Worm (Caenorhabditis elegans) whole organism, early embryonic: ENCODE results near the gene F43C11.4.

Experiments used
- B0310.2 ChIP-seq: sonication (generic microtip); optimal IDR thresholded peaks from 2 replicates; lab custom pipeline; 2016; ENCODE audit warnings: mild to moderate bottlenecking, missing genetic modification characterization, missing compliant biosample characterization
- F13C5.2 ChIP-seq: sonication (generic microtip); optimal IDR thresholded peaks from 2 replicates; lab custom pipeline; 2017; ENCODE audit warnings: mild to moderate bottlenecking, missing genetic modification characterization, inconsistent platforms, missing compliant biosample characterization
- aly-1 ChIP-seq: sonication (generic microtip); optimal IDR thresholded peaks from 2 replicates; lab custom pipeline; 2016; ENCODE audit warnings: missing genetic modification characterization, missing compliant biosample characterization
- ama-1 ChIP-seq: fragments of 150-350 bp; optimal IDR thresholded peaks from 2 replicates; lab custom pipeline; 2014
- ceh-13 ChIP-seq: fragments of 200-800 bp; sonication (Bioruptor generic); optimal IDR thresholded peaks from 2 replicates; lab custom pipeline; 2018; ENCODE audit warnings: mild to moderate bottlenecking, missing genetic modification characterization, missing compliant biosample characterization
- ceh-36 ChIP-seq: sonication (generic microtip); optimal IDR thresholded peaks from 2 replicates; lab custom pipeline; 2016; ENCODE audit warnings: missing genetic modification characterization, inconsistent platforms, missing compliant biosample characterization
- ets-7 ChIP-seq: sonication (generic microtip); optimal IDR thresholded peaks from 2 replicates; lab custom pipeline; 2016; ENCODE audit warnings: missing genotype, missing genetic modification characterization, missing compliant biosample characterization
- flt-1 ChIP-seq: fragments of 200-800 bp; sonication (Bioruptor generic); IDR thresholded peaks from 2 replicates; pipeline ENCODE4 v1.3.6; 2022; ENCODE audit warnings: missing genetic modification characterization, missing compliant biosample characterization
- hmbx-1 ChIP-seq: sonication (generic microtip); optimal IDR thresholded peaks from 2 replicates; lab custom pipeline; 2016; ENCODE audit warnings: mild to moderate bottlenecking, missing genetic modification characterization, missing compliant biosample characterization
- hmg-4 ChIP-seq: fragments of 200-800 bp; sonication (Bioruptor generic); optimal IDR thresholded peaks from 2 replicates; lab custom pipeline; 2018; ENCODE audit warnings: mild to moderate bottlenecking, missing genetic modification characterization, missing compliant biosample characterization
- hnd-1 ChIP-seq: sonication (generic microtip); optimal IDR thresholded peaks from 2 replicates; lab custom pipeline; 2016; ENCODE audit warnings: missing genetic modification characterization, missing compliant biosample characterization
- pes-1 ChIP-seq: fragments of 200-800 bp; sonication (Bioruptor generic); IDR thresholded peaks from 2 replicates; pipeline ENCODE4 v1.3.6; 2022; ENCODE audit warnings: missing genetic modification reagents, missing genetic modification characterization, missing compliant biosample characterization
- scrt-1 ChIP-seq: fragments of 200-800 bp; sonication (Bioruptor generic); IDR thresholded peaks from 2 replicates; pipeline ENCODE4 v1.3.6; 2022; ENCODE audit warnings: missing genetic modification characterization, missing compliant biosample characterization
- sea-1 ChIP-seq: fragments of 200-800 bp; sonication (Bioruptor generic); conservative IDR thresholded peaks from 2 replicates; pipeline ENCODE4 v1.3.6; 2022; ENCODE audit warnings: missing genetic modification characterization, missing compliant biosample characterization
- tbx-11 ChIP-seq: fragments of 200-800 bp; sonication (Bioruptor generic); IDR thresholded peaks from 2 replicates; pipeline ENCODE4 v1.3.6; 2022; ENCODE audit warnings: missing genetic modification characterization, missing compliant biosample characterization
- tbx-37 ChIP-seq: fragments of 200-800 bp; sonication (Bioruptor generic); conservative IDR thresholded peaks from 2 replicates; pipeline ENCODE4 v1.3.6; 2022; ENCODE audit warnings: missing genetic modification reagents, missing genetic modification characterization, missing compliant biosample characterization
- tra-4 ChIP-seq: sonication (generic microtip); optimal IDR thresholded peaks from 2 replicates; lab custom pipeline; 2017; ENCODE audit warnings: missing genetic modification characterization, missing compliant biosample characterization

The F43C11.4 gene

ce11 chrII:2390884-2391283 is 44.1 kb downstream of the F43C11.4 start, which contains the start of gene F16G10.10:
Gene F16G10.10, minus strand, starts transcription at chrII:2390984.
- TF ChIP-seq hmbx-1 (no peak), flt-1 (no peak), tbx-37 (GFP tag; lab: Robert Waterston, UW) (no peak), aly-1 (tag; lab: Kevin White, UChicago) (no peak), pes-1 (no peak), sea-1 (GFP tag; lab: Robert Waterston, UW) (no peak), ceh-36 (tag; lab: Kevin White, UChicago) (no peak), ama-1 (lab: Kevin White, UChicago) (no peak), hmg-4 (GFP tag; lab: Kevin White, UChicago) (no peak), ets-7 (tag; lab: Kevin White, UChicago) (no peak), B0310.2 (tag; lab: Kevin White, UChicago) (no peak), ceh-13 (GFP tag; lab: Kevin White, UChicago) (no peak), tra-4 (tag; lab: Kevin White, UChicago) (no peak)

ce11 chrII:2393821-2394220 is 47.0 kb downstream of the F43C11.4 start, which contains the start of gene F16G10.11:
Gene F16G10.11, minus strand, starts transcription at chrII:2393921.
- TF ChIP-seq sea-1 (GFP tag; lab: Robert Waterston, UW): no peak
- no peak for TF ChIP-seq F13C5.2 (tag; lab: Kevin White, UChicago)
- no peak for TF ChIP-seq ceh-13 (GFP tag; lab: Kevin White, UChicago)
- TF ChIP-seq tbx-11 (GFP tag; lab: Robert Waterston, UW): no peak
- TF ChIP-seq tra-4 (tag; lab: Kevin White, UChicago): no peak
- no peak for TF ChIP-seq ets-7 (tag; lab: Kevin White, UChicago)
- TF ChIP-seq ceh-36 (tag; lab: Kevin White, UChicago): no peak
- TF ChIP-seq hnd-1: no peak
- no peak for TF ChIP-seq B0310.2 (tag; lab: Kevin White, UChicago)
- no peak for TF ChIP-seq tbx-37 (GFP tag; lab: Robert Waterston, UW)
- no peak for TF ChIP-seq aly-1 (tag; lab: Kevin White, UChicago)
- no peak for TF ChIP-seq hmg-4 (GFP tag; lab: Kevin White, UChicago)
- TF ChIP-seq pes-1: no peak
- TF ChIP-seq scrt-1 (GFP tag; lab: Robert Waterston, UW): no peak
- TF ChIP-seq hmbx-1: no peak
- TF ChIP-seq flt-1: no peak
- no peak for TF ChIP-seq ama-1 (lab: Kevin White, UChicago)

- TF ChIP-seq ama-1 (lab: Kevin White, UChicago) (no peak), scrt-1 (GFP tag; lab: Robert Waterston, UW) (no peak), B0310.2 (tag; lab: Kevin White, UChicago) (no peak), tbx-11 (GFP tag; lab: Robert Waterston, UW) (no peak), tra-4 (tag; lab: Kevin White, UChicago) (no peak), tbx-37 (GFP tag; lab: Robert Waterston, UW) (no peak), hmg-4 (GFP tag; lab: Kevin White, UChicago) (no peak), hnd-1 (no peak), ceh-13 (GFP tag; lab: Kevin White, UChicago) (no peak), sea-1 (GFP tag; lab: Robert Waterston, UW) (no peak), F13C5.2 (tag; lab: Kevin White, UChicago) (no peak), flt-1 (no peak), hmbx-1 (no peak), ets-7 (tag; lab: Kevin White, UChicago) (no peak), ceh-36 (tag; lab: Kevin White, UChicago) (no peak), pes-1 (no peak), aly-1 (tag; lab: Kevin White, UChicago) (no peak)
Observed at ce11 chrII:2395864-2396263, 49.1 kb downstream of the F43C11.4 start, which contains the start of gene F16G10.13. Gene F16G10.13, minus strand, starts transcription at chrII:2395964.

ce11 chrII:2398884-2399283 is 52.1 kb downstream of the F43C11.4 start, which contains the start of gene F16G10.14:
Gene F16G10.14, minus strand, starts transcription at chrII:2398984.
- TF ChIP-seq scrt-1 (GFP tag; lab: Robert Waterston, UW) (no peak), ets-7 (tag; lab: Kevin White, UChicago) (no peak), hmbx-1 (no peak), F13C5.2 (tag; lab: Kevin White, UChicago) (no peak), hnd-1 (no peak), hmg-4 (GFP tag; lab: Kevin White, UChicago) (no peak), ceh-36 (tag; lab: Kevin White, UChicago) (no peak), B0310.2 (tag; lab: Kevin White, UChicago) (no peak), sea-1 (GFP tag; lab: Robert Waterston, UW) (no peak), aly-1 (tag; lab: Kevin White, UChicago) (no peak), ama-1 (lab: Kevin White, UChicago) (no peak), pes-1 (no peak)
